Worm (Caenorhabditis elegans) whole organism, late embryonic: ENCODE results near the gene R04B5.6.

ENCODE experiments used
- T23F11.4 ChIP-seq: fragments of 200-800 bp; sonication (Bioruptor generic); optimal IDR thresholded peaks from 2 replicates; lab custom pipeline; 2018; ENCODE audit warnings: mild to moderate bottlenecking, missing genetic modification characterization, missing compliant biosample characterization
- ama-1 ChIP-seq: fragments of 150-350 bp; optimal IDR thresholded peaks from 2 replicates; lab custom pipeline; 2014
- ceh-14 ChIP-seq: sonication (generic microtip); optimal IDR thresholded peaks from 2 replicates; lab custom pipeline; 2016; ENCODE audit warnings: missing genotype, missing genetic modification characterization, missing compliant biosample characterization
- ceh-22 ChIP-seq: sonication (generic microtip); optimal IDR thresholded peaks from 2 replicates; lab custom pipeline; 2017; ENCODE audit warnings: missing biosample characterization, missing genetic modification characterization
- ceh-24 ChIP-seq: sonication (generic microtip); optimal IDR thresholded peaks from 2 replicates; lab custom pipeline; 2016; ENCODE audit warnings: mild to moderate bottlenecking, missing genetic modification characterization, missing compliant biosample characterization
- ceh-30 ChIP-seq: fragments of 150-350 bp; optimal IDR thresholded peaks from 2 replicates; lab custom pipeline; 2014; ENCODE audit warnings: missing biosample characterization, missing genetic modification characterization
- ceh-31 ChIP-seq: sonication (generic microtip); optimal IDR thresholded peaks from 2 replicates; lab custom pipeline; 2016; ENCODE audit warnings: missing genetic modification characterization, missing compliant biosample characterization
- ceh-34 ChIP-seq: sonication (generic microtip); optimal IDR thresholded peaks from 2 replicates; lab custom pipeline; 2016; ENCODE audit warnings: mild to moderate bottlenecking, missing genetic modification characterization, missing compliant biosample characterization
- ceh-45 ChIP-seq: fragments of 200-800 bp; sonication (Bioruptor generic); IDR thresholded peaks from 2 replicates; pipeline ENCODE4 v1.3.6; 2022; ENCODE audit warnings: missing genetic modification reagents, missing genetic modification characterization, missing compliant biosample characterization
- ceh-48 ChIP-seq: sonication (generic microtip); optimal IDR thresholded peaks from 2 replicates; lab custom pipeline; 2016; ENCODE audit warnings: missing genetic modification characterization, inconsistent platforms, missing compliant biosample characterization
- ceh-9 ChIP-seq: sonication (generic microtip); optimal IDR thresholded peaks from 2 replicates; lab custom pipeline; 2016; ENCODE audit warnings: mild to moderate bottlenecking, missing genetic modification characterization, inconsistent platforms, missing compliant biosample characterization
- che-1 ChIP-seq: sonication (generic microtip); optimal IDR thresholded peaks from 2 replicates; lab custom pipeline; 2016; ENCODE audit warnings: mild to moderate bottlenecking, missing genetic modification characterization, missing compliant biosample characterization
- dmd-4 ChIP-seq: sonication (generic microtip); optimal IDR thresholded peaks from 2 replicates; lab custom pipeline; 2016; ENCODE audit warnings: borderline replicate concordance, missing genetic modification characterization, missing compliant biosample characterization
- dve-1 ChIP-seq: sonication (generic microtip); optimal IDR thresholded peaks from 2 replicates; lab custom pipeline; 2017; ENCODE audit warnings: antibody characterized with exemption, mild to moderate bottlenecking, missing genetic modification characterization, missing compliant biosample characterization
- elt-2 ChIP-seq: sonication (generic microtip); optimal IDR thresholded peaks from 2 replicates; lab custom pipeline; 2016; ENCODE audit warnings: missing genetic modification reagents, missing genetic modification characterization, missing compliant biosample characterization
- elt-4 ChIP-seq: sonication (generic microtip); optimal IDR thresholded peaks from 2 replicates; lab custom pipeline; 2016; ENCODE audit warnings: missing genetic modification characterization, missing compliant biosample characterization
- ets-4 ChIP-seq: sonication (generic microtip); optimal IDR thresholded peaks from 2 replicates; lab custom pipeline; 2016; ENCODE audit warnings: missing genetic modification characterization, missing compliant biosample characterization
- eyg-1 ChIP-seq: sonication (generic microtip); optimal IDR thresholded peaks from 2 replicates; lab custom pipeline; 2016; ENCODE audit warnings: missing genotype, missing genetic modification characterization, missing compliant biosample characterization
- gmeb-2 ChIP-seq: sonication (generic microtip); optimal IDR thresholded peaks from 2 replicates; lab custom pipeline; 2016; ENCODE audit warnings: missing genetic modification characterization, inconsistent platforms, missing compliant biosample characterization
- hlh-13 ChIP-seq: fragments of 200-800 bp; sonication (Bioruptor generic); optimal IDR thresholded peaks from 2 replicates; lab custom pipeline; 2018; ENCODE audit warnings: mild to moderate bottlenecking, missing genetic modification characterization, missing compliant biosample characterization
- hlh-15 ChIP-seq: sonication (generic microtip); optimal IDR thresholded peaks from 2 replicates; lab custom pipeline; 2016; ENCODE audit warnings: missing genetic modification characterization, missing compliant biosample characterization
- hlh-30 ChIP-seq: sonication (generic microtip); optimal IDR thresholded peaks from 2 replicates; lab custom pipeline; 2017; ENCODE audit warnings: antibody characterized with exemption, missing genetic modification characterization, missing compliant biosample characterization; ENCODE audit not compliant: insufficient read depth
- hlh-8 ChIP-seq: sonication (generic microtip); optimal IDR thresholded peaks from 2 replicates; lab custom pipeline; 2016; ENCODE audit warnings: missing genotype, missing genetic modification characterization, missing compliant biosample characterization
- lim-6 ChIP-seq: sonication (generic microtip); optimal IDR thresholded peaks from 2 replicates; lab custom pipeline; 2016; ENCODE audit warnings: missing genetic modification characterization, missing compliant biosample characterization
- madf-2 ChIP-seq: sonication (generic microtip); optimal IDR thresholded peaks from 2 replicates; lab custom pipeline; 2017; ENCODE audit warnings: missing genetic modification characterization, missing compliant biosample characterization
- nhr-232 ChIP-seq: sonication (generic microtip); optimal IDR thresholded peaks from 2 replicates; lab custom pipeline; 2016; ENCODE audit warnings: missing genetic modification characterization, missing compliant biosample characterization
- odd-2 ChIP-seq: sonication (generic microtip); optimal IDR thresholded peaks from 2 replicates; lab custom pipeline; 2017; ENCODE audit warnings: antibody characterized with exemption, mild to moderate bottlenecking, missing genetic modification characterization, missing compliant biosample characterization
- pax-1 ChIP-seq: fragments of 150-350 bp; optimal IDR thresholded peaks from 2 replicates; lab custom pipeline; 2014; ENCODE audit warnings: missing biosample characterization, missing genetic modification characterization
- pha-2 ChIP-seq: sonication (generic microtip); optimal IDR thresholded peaks from 2 replicates; lab custom pipeline; 2017; ENCODE audit warnings: mild to moderate bottlenecking, missing genetic modification characterization, missing compliant biosample characterization
- pha-4 ChIP-seq: fragments of 150-350 bp; optimal IDR thresholded peaks from 2 replicates; lab custom pipeline; 2018; ENCODE audit warnings: missing biosample characterization, missing genetic modification reagents, missing genetic modification characterization
- ref-2 ChIP-seq: sonication (generic microtip); optimal IDR thresholded peaks from 2 replicates; lab custom pipeline; 2016; ENCODE audit warnings: missing genetic modification characterization, missing compliant biosample characterization
- sdc-2 ChIP-seq: sonication (generic microtip); optimal IDR thresholded peaks from 2 replicates; lab custom pipeline; 2016; ENCODE audit warnings: missing genotype, missing genetic modification characterization, missing compliant biosample characterization
- sox-4 ChIP-seq: sonication (generic microtip); optimal IDR thresholded peaks from 2 replicates; lab custom pipeline; 2017; ENCODE audit warnings: mild to moderate bottlenecking, missing genetic modification characterization, inconsistent platforms, missing compliant biosample characterization
- tbx-2 ChIP-seq: sonication (generic microtip); optimal IDR thresholded peaks from 2 replicates; lab custom pipeline; 2016; ENCODE audit warnings: missing genetic modification characterization, missing compliant biosample characterization
- ttx-3 ChIP-seq: sonication (generic microtip); optimal IDR thresholded peaks from 2 replicates; lab custom pipeline; 2016; ENCODE audit warnings: missing genetic modification reagents, missing genetic modification characterization, missing compliant biosample characterization
- unc-42 ChIP-seq: sonication (generic microtip); optimal IDR thresholded peaks from 2 replicates; lab custom pipeline; 2016; ENCODE audit warnings: missing genotype, missing genetic modification characterization, missing compliant biosample characterization
- unc-55 ChIP-seq: sonication (generic microtip); optimal IDR thresholded peaks from 2 replicates; lab custom pipeline; 2017; ENCODE audit warnings: missing biosample characterization, missing genetic modification reagents, missing genetic modification characterization
- zip-5 ChIP-seq: sonication (generic microtip); optimal IDR thresholded peaks from 2 replicates; lab custom pipeline; 2016; ENCODE audit warnings: missing genetic modification characterization, missing compliant biosample characterization

R04B5.6 gene

DNA sequence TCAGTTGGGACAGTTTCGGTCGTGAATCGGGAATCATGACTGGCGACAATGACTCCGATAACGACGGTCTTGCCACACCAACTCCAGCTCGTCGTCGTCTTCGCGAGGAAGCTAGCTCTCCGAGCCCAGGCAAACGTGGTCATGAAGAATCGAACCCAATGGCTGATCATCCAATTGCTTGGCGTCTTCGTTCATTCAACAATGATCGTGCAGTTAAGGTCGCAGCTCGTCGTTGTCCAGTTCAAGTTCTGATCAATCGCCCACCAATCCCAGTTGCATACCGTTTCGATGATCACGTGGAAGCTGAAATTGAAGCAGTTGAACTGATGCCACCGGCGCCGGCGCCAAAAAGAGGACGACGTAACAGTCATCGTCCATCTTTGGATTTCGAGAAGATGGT lies 37.8 kb upstream of the R04B5.6 start:
- TF ChIP-seq ceh-14 (tag; lab: Kevin White, UChicago) (no peak), ref-2 (tag; lab: Kevin White, UChicago) (no peak), ttx-3 (tag; lab: Kevin White, UChicago) (no peak), che-1 (tag; lab: Kevin White, UChicago) (no peak), elt-2 (tag; lab: Kevin White, UChicago) (no peak), hlh-30 (no peak), T23F11.4 (GFP tag; lab: Kevin White, UChicago) (no peak), lim-6 (tag; lab: Kevin White, UChicago) (no peak), pha-4 (tag; lab: Kevin White, UChicago) (no peak), ceh-9 (tag; lab: Kevin White, UChicago) (no peak), ama-1 (lab: Kevin White, UChicago) (no peak), ceh-48 (tag; lab: Kevin White, UChicago) (no peak), pax-1 (tag; lab: Kevin White, UChicago) (no peak), ceh-22 (tag; lab: Kevin White, UChicago) (no peak), ets-4 (tag; lab: Kevin White, UChicago) (no peak), eyg-1 (no peak), sox-4 (no peak), zip-5 (tag; lab: Kevin White, UChicago) (no peak), sdc-2 (no peak)

DNA sequence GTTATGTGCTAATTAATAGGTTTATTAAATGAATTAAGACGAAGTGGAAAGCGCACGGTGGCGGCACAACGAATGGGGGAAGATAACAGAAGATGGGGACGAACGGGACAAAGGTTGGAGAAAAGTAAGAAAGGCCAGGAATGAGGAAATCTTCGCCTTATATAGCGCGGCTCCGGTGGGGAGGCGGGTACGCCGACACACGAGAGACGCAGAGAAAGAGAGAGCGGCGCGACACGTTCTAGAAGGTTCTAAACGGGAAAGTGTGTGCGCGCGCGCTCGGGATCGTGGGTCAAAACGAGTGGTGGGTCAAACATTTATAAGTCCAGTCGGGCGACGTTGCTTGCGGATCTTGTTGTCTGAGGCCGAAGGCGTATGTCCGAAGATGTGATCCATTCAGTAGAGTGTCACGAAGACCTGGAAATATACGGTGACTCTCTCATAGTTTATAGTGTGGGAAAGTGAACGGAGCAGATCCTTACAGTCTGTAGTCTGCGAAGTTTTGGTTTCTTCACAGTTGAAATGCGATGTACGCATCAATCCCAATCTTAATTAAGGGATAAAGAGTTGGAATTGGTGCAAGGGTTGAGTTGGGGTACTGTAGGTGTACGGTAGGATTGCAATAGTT lies 35.7 kb upstream of the R04B5.6 start:
- 0 out of 2 replicates have a peak, but pooled peaks have one; percentile 33 for TF ChIP-seq ceh-45 (GFP tag; lab: Robert Waterston, UW)

DNA sequence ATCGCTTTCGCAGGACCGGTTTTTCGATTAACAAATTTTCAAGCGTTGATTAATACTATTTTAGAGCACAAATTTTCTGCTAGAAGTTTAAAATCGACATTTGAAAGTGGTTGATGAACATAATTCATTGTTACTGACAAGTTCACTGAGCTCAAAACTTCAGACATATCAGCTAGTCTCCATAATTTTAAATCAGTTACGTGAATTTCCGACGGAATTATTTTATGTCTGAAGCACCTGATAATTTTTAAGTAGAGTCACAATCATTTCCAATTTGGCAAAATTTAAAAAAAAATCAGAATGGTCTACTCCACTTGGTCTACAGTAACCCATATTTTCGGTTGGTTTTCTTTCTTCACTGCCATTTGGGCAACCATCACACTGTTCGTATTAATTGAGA lies 33.1 kb upstream of the R04B5.6 start, which contains the start of gene str-118:
TSS of gene str-118 (plus strand) at position 301 of the 400 bp plus-strand sequence.
- TF ChIP-seq lim-6 (tag; lab: Kevin White, UChicago), result no peak
- no peak for TF ChIP-seq dmd-4
- no peak for TF ChIP-seq ceh-24
- no peak for TF ChIP-seq unc-55 (GFP tag; lab: Kevin White, UChicago)
- TF ChIP-seq tbx-2 (tag; lab: Kevin White, UChicago), result no peak

DNA sequence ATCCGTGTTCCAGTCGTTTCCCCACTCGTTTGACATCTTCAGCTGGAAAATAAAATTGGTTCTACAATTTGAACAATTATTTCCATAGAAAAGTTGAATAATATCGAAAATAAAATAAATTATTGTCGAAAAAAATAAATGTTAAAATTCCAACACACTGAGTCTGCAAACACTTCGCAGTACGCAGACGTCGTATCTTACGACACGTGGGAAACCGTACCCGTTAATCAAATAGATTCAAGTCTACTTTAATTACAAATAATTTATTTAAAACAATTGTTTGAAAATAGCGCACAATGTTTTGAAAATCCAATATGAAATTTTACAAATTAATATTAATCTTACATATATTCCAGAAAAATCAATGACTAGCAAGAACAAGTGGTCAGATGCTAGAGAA lies 30.1 kb upstream of the R04B5.6 start, which contains the start of gene yif-1:
TSS of gene yif-1 (minus strand) at position 42 of the 400 bp plus-strand sequence.
- TF ChIP-seq ceh-31 (tag; lab: Kevin White, UChicago), result no peak
- TF ChIP-seq unc-42 (tag; lab: Kevin White, UChicago), result peak; percentile 70
- peak; percentile 36 for TF ChIP-seq ceh-30 (tag; lab: Kevin White, UChicago)

DNA sequence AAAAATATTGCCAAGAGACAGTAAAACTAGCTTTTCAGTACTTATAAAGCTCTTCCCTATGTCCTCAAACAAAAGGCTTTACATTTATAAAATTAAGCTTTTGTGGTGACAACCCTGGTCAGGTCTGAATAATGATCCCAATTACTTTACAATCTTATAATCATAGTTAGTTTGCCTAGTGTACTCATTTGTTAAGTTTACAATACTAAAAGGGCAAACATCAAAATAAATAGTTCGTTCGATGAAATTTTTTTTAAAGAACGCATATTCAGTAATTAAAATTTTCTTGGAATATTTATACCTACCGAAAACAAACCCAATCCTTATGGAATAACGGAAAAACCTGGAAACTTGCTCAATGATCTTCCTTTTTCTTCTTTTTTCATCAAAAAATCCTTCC lies 26.2 kb upstream of the R04B5.6 start:
- TF ChIP-seq hlh-30 (no peak), sdc-2 (no peak), odd-2 (tag; lab: Kevin White, UChicago) (no peak), pha-2 (tag; lab: Kevin White, UChicago) (no peak), ceh-34 (tag; lab: Kevin White, UChicago) (no peak), eyg-1 (no peak), hlh-15 (tag; lab: Kevin White, UChicago) (no peak), sox-4 (no peak), hlh-13 (no peak), ceh-31 (tag; lab: Kevin White, UChicago) (no peak), gmeb-2 (tag; lab: Kevin White, UChicago) (no peak), dve-1 (tag; lab: Kevin White, UChicago) (no peak), elt-4 (no peak), nhr-232 (tag; lab: Kevin White, UChicago) (no peak), madf-2 (tag; lab: Kevin White, UChicago) (no peak), hlh-8 (no peak)
- TF ChIP-seq, all 69 proteins: peak for 0
